Worm (Caenorhabditis elegans) whole organism, L3 larva: Measurements from ENCODE around the gene nspc-7.

Source experiments
- ama-1 ChIP-seq: fragments of 150-350 bp; optimal IDR thresholded peaks from 2 replicates; lab custom pipeline; 2018
- jun-1 ChIP-seq: fragments of 150-350 bp; optimal IDR thresholded peaks from 2 replicates; lab custom pipeline; 2014; ENCODE audit warnings: missing biosample characterization, missing genetic modification reagents, missing genetic modification characterization
- nhr-237 ChIP-seq: fragments of 150-350 bp; optimal IDR thresholded peaks from 2 replicates; lab custom pipeline; 2014; ENCODE audit warnings: missing biosample characterization, missing genetic modification characterization
- nhr-28 ChIP-seq: fragments of 150-350 bp; optimal IDR thresholded peaks from 2 replicates; lab custom pipeline; 2014; ENCODE audit warnings: missing biosample characterization, missing genetic modification characterization
- nhr-67 ChIP-seq: fragments of 150-350 bp; optimal IDR thresholded peaks from 2 replicates; lab custom pipeline; 2014; ENCODE audit warnings: missing biosample characterization, missing genetic modification characterization
- sea-2 ChIP-seq: fragments of 150-350 bp; sonication (generic microtip); optimal IDR thresholded peaks from 4 replicates; lab custom pipeline; 2014; ENCODE audit warnings: missing biosample characterization, missing genetic modification reagents, missing genetic modification characterization
- skn-1 ChIP-seq: fragments of 150-350 bp; optimal IDR thresholded peaks from 2 replicates; lab custom pipeline; 2014; ENCODE audit warnings: missing biosample characterization, missing genetic modification characterization
- unc-62 ChIP-seq: fragments of 150-350 bp; sonication (generic microtip); optimal IDR thresholded peaks from 4 replicates; lab custom pipeline; 2014; ENCODE audit warnings: missing biosample characterization, missing genetic modification reagents, missing genetic modification characterization

- TF ChIP-seq jun-1 (no peak), skn-1 (no peak), ama-1 (lab: Kevin White, UChicago) (no peak), nhr-67 (tag; lab: Kevin White, UChicago) (no peak), sea-2 (GFP tag; lab: Kevin White, UChicago) (no peak), nhr-28 (tag; lab: Kevin White, UChicago) (no peak), unc-62 (GFP tag; lab: Kevin White, UChicago) (no peak), nhr-237 (tag; lab: Kevin White, UChicago) (no peak)
Observed at ce11 chrX:8523000-8523399, 18.7 kb upstream of the nspc-7 start.
